Fruit fly (Drosophila melanogaster): ENCODE results near the gene Spt6.

DNA sequence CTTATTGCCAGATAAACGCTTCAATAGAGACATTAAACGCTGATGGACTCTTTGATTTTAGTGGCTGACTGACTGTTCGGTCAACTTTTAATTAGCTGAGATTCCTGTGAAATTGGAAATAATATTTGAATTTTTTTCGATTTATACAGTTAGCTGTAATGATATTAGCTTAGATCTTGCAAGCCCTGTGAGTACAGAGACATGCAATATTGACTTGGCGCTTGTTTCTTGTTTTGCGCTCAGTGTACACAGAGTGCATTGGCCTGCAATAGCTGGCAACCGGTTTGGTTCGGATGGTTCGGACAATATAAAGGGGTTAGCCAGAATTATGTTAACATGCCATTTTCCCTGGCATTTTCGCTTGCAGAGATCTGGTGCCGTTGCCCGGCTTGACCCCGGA, 37.7 kb downstream of the Spt6 start:
- TF ChIP-seq CG8478 (optimal IDR thresholded peaks at IDR 0.05), result no peak
- no peak for TF ChIP-seq CTCF (optimal IDR thresholded peaks at IDR 0.05)

All from S2 (cell line).